Fruit fly (Drosophila melanogaster) whole organism, adult: ENCODE results near the gene GABA-B-R1.
A peak's percentile ranks its signal among the peaks of the same experiment; 100 is the strongest.

ENCODE experiments used
- CG11617 ChIP-seq: fragments of 200-800 bp; sonication (Bioruptor generic); optimal IDR thresholded peaks from 2 replicates; lab custom pipeline; 2017; ENCODE audit warnings: mild to moderate bottlenecking, missing biosample characterization, missing genetic modification reagents, missing genetic modification characterization
- CG12768 ChIP-seq: fragments of 200-800 bp; sonication (Bioruptor generic); optimal IDR thresholded peaks from 2 replicates; lab custom pipeline; 2017; ENCODE audit warnings: missing biosample characterization, missing genetic modification characterization, mild to moderate bottlenecking, moderate library complexity, missing genetic modification reagents
- CG14711 ChIP-seq: fragments of 200-800 bp; sonication (Bioruptor generic); optimal IDR thresholded peaks from 2 replicates; lab custom pipeline; 2018; ENCODE audit warnings: missing biosample characterization, mild to moderate bottlenecking, missing genetic modification characterization, moderate library complexity
- CG1620 ChIP-seq: fragments of 200-800 bp; sonication (Bioruptor generic); optimal IDR thresholded peaks from 2 replicates; lab custom pipeline; 2016; ENCODE audit warnings: missing biosample characterization, missing genetic modification characterization
- CG33017 ChIP-seq: fragments of 200-800 bp; sonication (Bioruptor generic); optimal IDR thresholded peaks from 2 replicates; lab custom pipeline; 2018; ENCODE audit warnings: missing biosample characterization, mild to moderate bottlenecking, missing genetic modification characterization, moderate library complexity
- CG5204 ChIP-seq: fragments of 200-800 bp; sonication (Bioruptor generic); optimal IDR thresholded peaks from 2 replicates; lab custom pipeline; 2016; ENCODE audit warnings: missing biosample characterization, missing genetic modification characterization
- CG7045 ChIP-seq: fragments of 200-800 bp; sonication (Bioruptor generic); optimal IDR thresholded peaks from 2 replicates; lab custom pipeline; 2017; ENCODE audit warnings: missing biosample characterization, mild to moderate bottlenecking, missing genetic modification characterization
- CG7101 ChIP-seq: fragments of 200-800 bp; sonication (Bioruptor generic); optimal IDR thresholded peaks from 2 replicates; lab custom pipeline; 2018; ENCODE audit warnings: missing biosample characterization, mild to moderate bottlenecking, missing genetic modification characterization, moderate library complexity
- Clk ChIP-seq: fragments of 200-800 bp; sonication (Bioruptor generic); optimal IDR thresholded peaks from 2 replicates; lab custom pipeline; 2017; ENCODE audit warnings: missing biosample characterization, missing genetic modification characterization
- Crg-1 ChIP-seq: fragments of 200-800 bp; sonication (Bioruptor generic); optimal IDR thresholded peaks from 2 replicates; lab custom pipeline; 2016; ENCODE audit warnings: missing biosample characterization, missing genetic modification characterization
- Hr96 ChIP-seq: fragments of 200-800 bp; sonication (Bioruptor generic); optimal IDR thresholded peaks from 2 replicates; lab custom pipeline; 2016; ENCODE audit warnings: missing biosample characterization, missing genetic modification characterization
- Mnt ChIP-seq: fragments of 200-800 bp; sonication (Bioruptor generic); optimal IDR thresholded peaks from 2 replicates; lab custom pipeline; 2016; ENCODE audit warnings: missing biosample characterization, mild to moderate bottlenecking, missing genetic modification characterization
- bab1 ChIP-seq: fragments of 200-800 bp; sonication (Bioruptor generic); optimal IDR thresholded peaks from 3 replicates; lab custom pipeline; 2019; ENCODE audit warnings: missing biosample characterization, mild to moderate bottlenecking, missing genetic modification characterization, moderate library complexity
- cic ChIP-seq: fragments of 200-800 bp; sonication (Bioruptor generic); optimal IDR thresholded peaks from 2 replicates; lab custom pipeline; 2017; ENCODE audit warnings: missing biosample characterization, mild to moderate bottlenecking, missing genetic modification characterization, moderate library complexity
- cnc ChIP-seq, 2 experiments: fragments of >200 bp; optimal IDR thresholded peaks; 2 replicates each; lab custom pipeline; 2017
- kay ChIP-seq: fragments of 200-800 bp; sonication (Bioruptor generic); peaks from one replicate; lab custom pipeline; 2016; ENCODE audit warnings: missing biosample characterization, missing genetic modification characterization, borderline replicate concordance
- ovo ChIP-seq: fragments of 200-800 bp; sonication (Bioruptor generic); optimal IDR thresholded peaks from 2 replicates; lab custom pipeline; 2016; ENCODE audit warnings: missing biosample characterization, missing genetic modification characterization
- pad ChIP-seq: fragments of 200-800 bp; sonication (Bioruptor generic); optimal IDR thresholded peaks from 3 replicates; lab custom pipeline; 2017; ENCODE audit warnings: missing biosample characterization, missing genetic modification characterization, mild to moderate bottlenecking, moderate library complexity, missing genetic modification reagents
- tj ChIP-seq: fragments of 200-800 bp; sonication (Bioruptor generic); optimal IDR thresholded peaks from 3 replicates; lab custom pipeline; 2017; ENCODE audit warnings: missing biosample characterization, mild to moderate bottlenecking, missing genetic modification characterization, moderate library complexity
- toe ChIP-seq: fragments of 200-800 bp; sonication (Bioruptor generic); optimal IDR thresholded peaks from 2 replicates; lab custom pipeline; 2016; ENCODE audit warnings: missing biosample characterization, missing genetic modification characterization

GABA-B-R1 gene

DNA sequence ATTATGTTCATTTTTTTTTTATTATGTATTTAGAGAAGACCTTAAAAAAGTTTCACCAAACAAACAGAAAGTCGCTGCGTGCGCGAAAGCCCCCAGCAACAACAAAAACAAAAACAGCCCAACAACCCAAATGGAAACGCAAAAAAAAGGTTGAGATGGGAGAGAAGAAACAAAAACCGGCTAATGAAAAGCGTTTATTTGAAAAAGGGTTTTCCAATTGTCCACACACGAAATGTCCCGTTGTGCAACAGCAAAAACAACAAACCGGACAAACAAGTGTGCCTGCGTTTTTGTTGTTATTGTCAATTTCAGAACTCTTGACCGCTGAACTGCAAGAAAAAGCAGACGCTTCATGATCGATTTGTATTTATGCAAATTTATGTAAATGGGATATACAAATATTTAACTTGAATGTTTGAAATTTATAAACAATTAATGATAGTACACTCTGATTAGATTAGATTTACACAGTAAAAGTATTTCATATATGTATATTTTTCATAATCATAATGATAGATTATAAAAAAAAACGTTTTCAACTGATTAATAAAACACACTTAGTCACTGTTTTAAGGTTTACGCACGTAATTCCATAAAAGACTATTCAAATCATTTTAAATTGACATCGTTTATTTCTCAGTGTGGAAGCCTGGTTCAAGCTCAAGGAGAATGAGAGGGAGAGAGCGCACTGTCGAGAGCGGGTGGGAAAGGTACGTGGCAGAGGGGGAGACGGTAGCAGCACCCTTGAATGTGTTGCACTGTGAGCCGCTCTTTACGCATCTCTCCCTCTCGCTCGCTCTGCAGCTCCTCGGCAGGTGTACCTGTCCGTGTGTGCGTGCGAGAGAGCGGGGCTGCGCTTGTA is 40.5 kb downstream of the GABA-B-R1 start:
- TF ChIP-seq CG14711 (tag; lab: Kevin White, UChicago) = peak; percentile 56
- no peak for TF ChIP-seq CG1620
- TF ChIP-seq kay (GFP tag; lab: Kevin White, UChicago) = peak; percentile 66
- TF ChIP-seq CG5204 (GFP tag; lab: Kevin White, UChicago) = no peak
- TF ChIP-seq Mnt (GFP tag; lab: Kevin White, UChicago) = peak; percentile 30
- TF ChIP-seq pad (GFP tag; lab: Kevin White, UChicago) = peak; percentile 91
- peak; percentile 40 for TF ChIP-seq CG11617 (GFP tag; lab: Kevin White, UChicago)
- TF ChIP-seq toe = peak; percentile 25
- TF ChIP-seq Clk (GFP tag; lab: Kevin White, UChicago) = no peak
- no peak for TF ChIP-seq Crg-1
- peak; percentile 21 for TF ChIP-seq ovo (GFP tag; lab: Kevin White, UChicago)
- TF ChIP-seq CG33017 (tag; lab: Kevin White, UChicago) = no peak
- peak; percentile 30 for TF ChIP-seq bab1
- peak; percentile 19 for TF ChIP-seq Hr96 (GFP tag; lab: Kevin White, UChicago)
- peak; percentile 7 for TF ChIP-seq tj (GFP tag; lab: Kevin White, UChicago)
- peak; percentile 54 for TF ChIP-seq CG7045 (GFP tag; lab: Kevin White, UChicago)
- peak; percentile 56 for TF ChIP-seq CG12768 (GFP tag; lab: Kevin White, UChicago)
- TF ChIP-seq CG7101 (tag; lab: Kevin White, UChicago) = peak; percentile 48
- TF ChIP-seq cnc (optimal IDR thresholded peaks at IDR 0.05; lab: Kevin White, UChicago) = no peak
- TF ChIP-seq cic (GFP tag; lab: Kevin White, UChicago) = no peak

DNA sequence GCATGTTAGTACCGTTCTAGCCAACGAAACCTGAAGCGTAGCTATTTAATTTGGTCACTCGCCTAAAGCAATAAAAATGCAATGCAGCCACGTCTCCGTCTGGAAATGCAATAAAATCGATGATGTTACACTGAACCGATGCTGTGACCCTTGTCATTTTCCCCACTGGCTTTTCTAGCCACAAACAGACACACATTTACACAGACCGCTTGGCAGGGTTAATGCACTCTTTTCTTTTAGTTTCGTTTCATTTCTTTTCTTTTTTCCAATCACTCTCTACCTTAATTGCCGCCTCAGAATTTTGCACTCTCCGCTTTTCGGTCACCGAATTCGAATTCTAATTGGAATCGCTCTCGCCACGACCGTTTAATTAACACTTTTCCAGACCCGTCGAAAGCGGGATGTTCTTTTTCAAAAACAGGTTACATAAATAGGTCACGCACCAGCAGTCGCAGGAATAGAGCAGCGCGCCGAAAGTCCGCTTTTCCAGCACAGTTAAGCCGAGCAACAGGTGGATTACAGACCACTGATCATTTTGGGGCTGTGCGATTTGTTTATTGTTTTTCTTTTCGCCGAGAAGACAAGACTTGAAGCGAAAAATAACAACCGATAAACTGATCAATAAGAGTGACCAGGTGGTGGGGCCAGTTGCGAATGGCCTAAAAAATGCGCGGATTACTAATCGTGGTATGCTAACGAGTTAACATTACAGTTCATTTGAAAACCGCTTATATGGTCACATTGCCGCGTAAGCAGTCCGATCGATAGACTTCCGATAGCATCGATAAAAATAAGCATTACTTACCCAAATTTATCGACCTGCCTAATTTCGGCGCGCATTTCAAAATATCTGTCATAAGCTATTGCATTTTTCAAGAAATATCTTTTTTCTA is 41.3 kb downstream of the GABA-B-R1 start, which contains the start of gene ck:
Gene ck, minus strand, starts transcription at position 638 of the 893 bp plus-strand sequence.
- no peak for TF ChIP-seq cnc (optimal IDR thresholded peaks at IDR 0.05; lab: Kevin White, UChicago)
- TF ChIP-seq Mnt (GFP tag; lab: Kevin White, UChicago) = no peak
- TF ChIP-seq bab1 = peak; percentile 10
- TF ChIP-seq kay (GFP tag; lab: Kevin White, UChicago) = no peak
- TF ChIP-seq tj (GFP tag; lab: Kevin White, UChicago) = no peak
- no peak for TF ChIP-seq cic (GFP tag; lab: Kevin White, UChicago)
- peak; percentile 1 for TF ChIP-seq pad (GFP tag; lab: Kevin White, UChicago)
- no peak for TF ChIP-seq CG11617 (GFP tag; lab: Kevin White, UChicago)

dm6 chr2L:15058118-15058402 is 41.9 kb downstream of the GABA-B-R1 start, which contains the start of gene CG33679:
Gene CG33679 (plus strand): TSS chr2L:15058303.
- TF ChIP-seq CG1620 = no peak
- TF ChIP-seq bab1 = no peak
- TF ChIP-seq Mnt (GFP tag; lab: Kevin White, UChicago) = no peak
- TF ChIP-seq CG11617 (GFP tag; lab: Kevin White, UChicago) = no peak
- TF ChIP-seq cnc (optimal IDR thresholded peaks at IDR 0.05; lab: Kevin White, UChicago) = no peak
- TF ChIP-seq CG33017 (tag; lab: Kevin White, UChicago) = no peak
- TF ChIP-seq cic (GFP tag; lab: Kevin White, UChicago) = no peak
- TF ChIP-seq Clk (GFP tag; lab: Kevin White, UChicago) = no peak
- no peak for TF ChIP-seq CG5204 (GFP tag; lab: Kevin White, UChicago)

dm6 chr2L:15059000-15059399 is 42.9 kb downstream of the GABA-B-R1 start:
- TF ChIP-seq pad (GFP tag; lab: Kevin White, UChicago) (no peak), kay (GFP tag; lab: Kevin White, UChicago) (peak; percentile 74)

DNA sequence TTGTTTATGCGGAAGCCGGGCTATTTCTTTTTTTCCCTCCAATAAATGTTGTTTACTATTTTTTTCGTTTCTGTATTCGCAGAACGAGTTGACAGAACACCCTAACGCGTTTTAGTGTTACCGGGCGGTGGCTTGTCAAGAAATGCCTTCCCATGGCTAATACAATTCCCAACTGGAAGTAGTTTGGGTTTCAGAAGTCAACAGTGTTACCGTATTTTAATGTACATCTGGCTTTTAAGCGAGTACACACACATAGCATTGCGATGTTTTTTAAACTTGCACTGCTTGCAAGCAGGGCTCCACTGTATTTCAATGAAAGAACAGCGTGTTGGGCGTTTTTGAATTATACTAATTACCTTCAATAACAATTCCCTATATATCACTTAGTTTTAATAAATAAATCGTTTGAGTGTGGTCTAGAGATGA is 44.5 kb downstream of the GABA-B-R1 start, which contains the start of gene TfIIS:
Gene TfIIS, minus strand, starts transcription at position 178 of the 426 bp plus-strand sequence.
- no peak for TF ChIP-seq Hr96 (GFP tag; lab: Kevin White, UChicago)
- peak; percentile 10 for TF ChIP-seq Mnt (GFP tag; lab: Kevin White, UChicago)

DNA sequence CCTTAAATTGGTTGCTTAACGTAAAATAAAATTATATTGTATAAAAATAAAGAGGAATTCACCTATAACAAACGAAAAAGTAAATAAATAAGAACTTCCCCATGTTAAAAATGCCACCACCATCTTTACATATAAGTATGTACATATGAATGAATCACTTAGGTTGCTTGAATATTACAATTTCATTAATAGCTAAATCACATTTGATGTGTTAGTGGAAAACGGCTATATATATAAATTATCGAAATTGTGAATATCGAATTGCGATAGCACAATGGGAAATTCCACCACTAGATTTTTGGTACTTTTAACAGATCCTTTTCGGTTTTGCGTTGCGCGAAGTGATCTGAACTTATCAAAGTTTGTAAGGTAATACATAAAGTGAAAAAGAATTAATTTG is 45.2 kb downstream of the GABA-B-R1 start, which contains the start of the genes solo and vas:
Gene solo, plus strand, starts transcription at position 289 of the 400 bp plus-strand sequence.
Gene vas, plus strand, starts transcription at position 289 of the 400 bp plus-strand sequence.
- TF ChIP-seq cnc (optimal IDR thresholded peaks at IDR 0.05; lab: Kevin White, UChicago) = no peak
- no peak for TF ChIP-seq ovo (GFP tag; lab: Kevin White, UChicago)
- peak; percentile 81 for TF ChIP-seq kay (GFP tag; lab: Kevin White, UChicago)
- TF ChIP-seq CG5204 (GFP tag; lab: Kevin White, UChicago) = no peak
- TF ChIP-seq Hr96 (GFP tag; lab: Kevin White, UChicago) = no peak
